Fruit fly (Drosophila melanogaster) whole organism, adult: ENCODE results near the gene Rsf1.

Experiments used
- CG11617 ChIP-seq: fragments of 200-800 bp; sonication (Bioruptor generic); optimal IDR thresholded peaks from 2 replicates; lab custom pipeline; 2017; ENCODE audit warnings: mild to moderate bottlenecking, missing biosample characterization, missing genetic modification reagents, missing genetic modification characterization
- CG12768 ChIP-seq: fragments of 200-800 bp; sonication (Bioruptor generic); optimal IDR thresholded peaks from 2 replicates; lab custom pipeline; 2017; ENCODE audit warnings: missing biosample characterization, missing genetic modification characterization, mild to moderate bottlenecking, moderate library complexity, missing genetic modification reagents
- CG14711 ChIP-seq: fragments of 200-800 bp; sonication (Bioruptor generic); optimal IDR thresholded peaks from 2 replicates; lab custom pipeline; 2018; ENCODE audit warnings: missing biosample characterization, mild to moderate bottlenecking, missing genetic modification characterization, moderate library complexity
- CG1620 ChIP-seq: fragments of 200-800 bp; sonication (Bioruptor generic); optimal IDR thresholded peaks from 2 replicates; lab custom pipeline; 2016; ENCODE audit warnings: missing biosample characterization, missing genetic modification characterization
- CG33017 ChIP-seq: fragments of 200-800 bp; sonication (Bioruptor generic); optimal IDR thresholded peaks from 2 replicates; lab custom pipeline; 2018; ENCODE audit warnings: missing biosample characterization, mild to moderate bottlenecking, missing genetic modification characterization, moderate library complexity
- CG5204 ChIP-seq: fragments of 200-800 bp; sonication (Bioruptor generic); optimal IDR thresholded peaks from 2 replicates; lab custom pipeline; 2016; ENCODE audit warnings: missing biosample characterization, missing genetic modification characterization
- CG7045 ChIP-seq: fragments of 200-800 bp; sonication (Bioruptor generic); optimal IDR thresholded peaks from 2 replicates; lab custom pipeline; 2017; ENCODE audit warnings: missing biosample characterization, mild to moderate bottlenecking, missing genetic modification characterization
- CG7101 ChIP-seq: fragments of 200-800 bp; sonication (Bioruptor generic); optimal IDR thresholded peaks from 2 replicates; lab custom pipeline; 2018; ENCODE audit warnings: missing biosample characterization, mild to moderate bottlenecking, missing genetic modification characterization, moderate library complexity
- Clk ChIP-seq: fragments of 200-800 bp; sonication (Bioruptor generic); optimal IDR thresholded peaks from 2 replicates; lab custom pipeline; 2017; ENCODE audit warnings: missing biosample characterization, missing genetic modification characterization
- Crg-1 ChIP-seq: fragments of 200-800 bp; sonication (Bioruptor generic); optimal IDR thresholded peaks from 2 replicates; lab custom pipeline; 2016; ENCODE audit warnings: missing biosample characterization, missing genetic modification characterization
- Hr96 ChIP-seq: fragments of 200-800 bp; sonication (Bioruptor generic); optimal IDR thresholded peaks from 2 replicates; lab custom pipeline; 2016; ENCODE audit warnings: missing biosample characterization, missing genetic modification characterization
- Mnt ChIP-seq: fragments of 200-800 bp; sonication (Bioruptor generic); optimal IDR thresholded peaks from 2 replicates; lab custom pipeline; 2016; ENCODE audit warnings: missing biosample characterization, mild to moderate bottlenecking, missing genetic modification characterization
- bab1 ChIP-seq: fragments of 200-800 bp; sonication (Bioruptor generic); optimal IDR thresholded peaks from 3 replicates; lab custom pipeline; 2019; ENCODE audit warnings: missing biosample characterization, mild to moderate bottlenecking, missing genetic modification characterization, moderate library complexity
- cic ChIP-seq: fragments of 200-800 bp; sonication (Bioruptor generic); optimal IDR thresholded peaks from 2 replicates; lab custom pipeline; 2017; ENCODE audit warnings: missing biosample characterization, mild to moderate bottlenecking, missing genetic modification characterization, moderate library complexity
- cnc ChIP-seq, 2 experiments: fragments of >200 bp; optimal IDR thresholded peaks; 2 replicates each; lab custom pipeline; 2017
- kay ChIP-seq: fragments of 200-800 bp; sonication (Bioruptor generic); peaks from one replicate; lab custom pipeline; 2016; ENCODE audit warnings: missing biosample characterization, missing genetic modification characterization, borderline replicate concordance
- ovo ChIP-seq: fragments of 200-800 bp; sonication (Bioruptor generic); optimal IDR thresholded peaks from 2 replicates; lab custom pipeline; 2016; ENCODE audit warnings: missing biosample characterization, missing genetic modification characterization
- pad ChIP-seq: fragments of 200-800 bp; sonication (Bioruptor generic); optimal IDR thresholded peaks from 3 replicates; lab custom pipeline; 2017; ENCODE audit warnings: missing biosample characterization, missing genetic modification characterization, mild to moderate bottlenecking, moderate library complexity, missing genetic modification reagents
- tj ChIP-seq: fragments of 200-800 bp; sonication (Bioruptor generic); optimal IDR thresholded peaks from 3 replicates; lab custom pipeline; 2017; ENCODE audit warnings: missing biosample characterization, mild to moderate bottlenecking, missing genetic modification characterization, moderate library complexity
- toe ChIP-seq: fragments of 200-800 bp; sonication (Bioruptor generic); optimal IDR thresholded peaks from 2 replicates; lab custom pipeline; 2016; ENCODE audit warnings: missing biosample characterization, missing genetic modification characterization

The Rsf1 gene

dm6 chr2L:10232152-10232816 lies 31.1 kb downstream of the Rsf1 start, which contains the start of gene eEF1delta:
eEF1delta (plus strand) TSS chr2L:10232507.
- no peak for TF ChIP-seq CG33017
- TF ChIP-seq kay (GFP tag; lab: Kevin White, UChicago): no peak
- TF ChIP-seq CG5204 (GFP tag; lab: Kevin White, UChicago): no peak
- TF ChIP-seq ovo (GFP tag; lab: Kevin White, UChicago): no peak
- TF ChIP-seq CG14711 (tag; lab: Kevin White, UChicago): no peak
- no peak for TF ChIP-seq cic (GFP tag; lab: Kevin White, UChicago)
- peak; percentile 47 for TF ChIP-seq CG11617 (GFP tag; lab: Kevin White, UChicago)
- peak; percentile 18 for TF ChIP-seq bab1 (GFP tag; lab: Kevin White, UChicago)
- no peak for TF ChIP-seq tj (GFP tag; lab: Kevin White, UChicago)
- no peak for TF ChIP-seq toe (GFP tag; lab: Kevin White, UChicago)
- TF ChIP-seq Mnt (GFP tag; lab: Kevin White, UChicago): peak; percentile 68
- no peak for TF ChIP-seq CG7045 (GFP tag; lab: Kevin White, UChicago)
- no peak for TF ChIP-seq pad (GFP tag; lab: Kevin White, UChicago)
- no peak for TF ChIP-seq Crg-1 (GFP tag; lab: Kevin White, UChicago)
- peak in 1 of 2 experiments; percentile 3 for TF ChIP-seq cnc (optimal IDR thresholded peaks at IDR 0.05; lab: Kevin White, UChicago)
- no peak for TF ChIP-seq CG7101 (tag; lab: Kevin White, UChicago)
- TF ChIP-seq Hr96: no peak
- no peak for TF ChIP-seq CG12768 (GFP tag; lab: Kevin White, UChicago)
- no peak for TF ChIP-seq Clk (GFP tag; lab: Kevin White, UChicago)
- TF ChIP-seq CG1620 (GFP tag; lab: Kevin White, UChicago): no peak

dm6 chr2L:10231510-10231909 lies 31.8 kb downstream of the Rsf1 start, which contains the start of gene ova:
ova (minus strand) TSS chr2L:10231692.
- TF ChIP-seq CG5204 (GFP tag; lab: Kevin White, UChicago): no peak

dm6 chr2L:10231092-10231494 lies 32.3 kb downstream of the Rsf1 start:
- TF ChIP-seq CG11617 (GFP tag; lab: Kevin White, UChicago) (peak; percentile 2), toe (GFP tag; lab: Kevin White, UChicago) (no peak), bab1 (GFP tag; lab: Kevin White, UChicago) (peak; percentile 71), CG14711 (tag; lab: Kevin White, UChicago) (no peak)

dm6 chr2L:10230455-10230854 lies 32.9 kb downstream of the Rsf1 start:
- TF ChIP-seq kay (GFP tag; lab: Kevin White, UChicago) (peak; percentile 84), CG7101 (tag; lab: Kevin White, UChicago) (no peak)

dm6 chr2L:10226724-10227407 lies 36.5 kb downstream of the Rsf1 start, which contains the start of gene CG5708:
CG5708 (minus strand) TSS chr2L:10226808.
- TF ChIP-seq tj (GFP tag; lab: Kevin White, UChicago) (peak; percentile 19), cnc (optimal IDR thresholded peaks at IDR 0.05; lab: Kevin White, UChicago) (no peak), CG5204 (GFP tag; lab: Kevin White, UChicago) (no peak), kay (GFP tag; lab: Kevin White, UChicago) (no peak), CG33017 (no peak), Clk (GFP tag; lab: Kevin White, UChicago) (no peak), CG12768 (GFP tag; lab: Kevin White, UChicago) (peak; percentile 2), bab1 (GFP tag; lab: Kevin White, UChicago) (peak; percentile 48), CG7045 (GFP tag; lab: Kevin White, UChicago) (no peak), CG7101 (tag; lab: Kevin White, UChicago) (peak; percentile 29), cic (GFP tag; lab: Kevin White, UChicago) (no peak), CG11617 (GFP tag; lab: Kevin White, UChicago) (peak; percentile 17), ovo (GFP tag; lab: Kevin White, UChicago) (no peak), Mnt (GFP tag; lab: Kevin White, UChicago) (peak; percentile 40), CG14711 (tag; lab: Kevin White, UChicago) (peak; percentile 14), Crg-1 (GFP tag; lab: Kevin White, UChicago) (peak; percentile 33), pad (GFP tag; lab: Kevin White, UChicago) (peak; percentile 14), toe (GFP tag; lab: Kevin White, UChicago) (no peak), Hr96 (no peak), CG1620 (GFP tag; lab: Kevin White, UChicago) (peak; percentile 26)

dm6 chr2L:10226213-10226723 lies 37.1 kb downstream of the Rsf1 start:
- TF ChIP-seq CG7101 (tag; lab: Kevin White, UChicago) (no peak), kay (GFP tag; lab: Kevin White, UChicago) (peak; percentile 80)
